Fruit fly (Drosophila melanogaster) whole organism, embryonic: ENCODE data around the gene upSET.

Experiments used
- Atf6 ChIP-seq: fragments of 200-800 bp; sonication (Bioruptor generic); IDR thresholded peaks from 2 replicates; pipeline ENCODE4 v1.3.6; 2022; ENCODE audit warnings: missing biosample characterization, missing genetic modification characterization
- CG11085 ChIP-seq: fragments of 200-800 bp; sonication (Bioruptor generic); IDR thresholded peaks from 2 replicates; pipeline ENCODE4 v1.3.6; 2022; ENCODE audit warnings: missing biosample characterization, missing genetic modification characterization
- CG13296 ChIP-seq: fragments of 200-800 bp; sonication (Bioruptor generic); optimal IDR thresholded peaks from 3 replicates; lab custom pipeline; 2018; ENCODE audit warnings: missing biosample characterization, mild to moderate bottlenecking, missing genetic modification characterization
- CG17802 ChIP-seq: fragments of 200-800 bp; sonication (Bioruptor generic); optimal IDR thresholded peaks from 2 replicates; lab custom pipeline; 2018; ENCODE audit warnings: missing biosample characterization, mild to moderate bottlenecking, missing genetic modification characterization, moderate library complexity
- CG34376 ChIP-seq: fragments of 200-800 bp; sonication (Bioruptor generic); optimal IDR thresholded peaks from 2 replicates; lab custom pipeline; 2018; ENCODE audit warnings: missing biosample characterization, mild to moderate bottlenecking, missing genetic modification characterization
- Dref ChIP-seq: fragments of 200-800 bp; sonication (Bioruptor generic); IDR thresholded peaks from 2 replicates; pipeline ENCODE4 v1.3.6; 2022; ENCODE audit warnings: missing biosample characterization, missing genetic modification characterization
- Hr39 ChIP-seq: fragments of >200 bp; optimal IDR thresholded peaks from 2 replicates; lab custom pipeline; 2017
- abd-A ChIP-seq: fragments of 200-800 bp; sonication (Bioruptor generic); optimal IDR thresholded peaks from 3 replicates; lab custom pipeline; 2019; ENCODE audit warnings: missing biosample characterization, mild to moderate bottlenecking, missing genetic modification characterization, moderate library complexity
- al ChIP-seq: fragments of 200-800 bp; sonication (Bioruptor generic); IDR thresholded peaks from 2 replicates; pipeline ENCODE4 v1.3.6; 2022; ENCODE audit warnings: missing biosample characterization, missing genetic modification characterization
- dati ChIP-seq: fragments of 200-800 bp; sonication (Bioruptor generic); IDR thresholded peaks from 2 replicates; pipeline ENCODE4 v1.3.6; 2022; ENCODE audit warnings: missing biosample characterization, missing genetic modification characterization
- emc ChIP-seq: fragments of 200-800 bp; sonication (Bioruptor generic); optimal IDR thresholded peaks from 2 replicates; lab custom pipeline; 2016; ENCODE audit warnings: missing biosample characterization, missing genetic modification characterization
- repo ChIP-seq: fragments of 200-800 bp; sonication (Bioruptor generic); optimal IDR thresholded peaks from 2 replicates; lab custom pipeline; 2016; ENCODE audit warnings: missing biosample characterization, missing genetic modification characterization
- sima ChIP-seq: fragments of 200-800 bp; sonication (Bioruptor generic); optimal IDR thresholded peaks from 2 replicates; lab custom pipeline; 2016; ENCODE audit warnings: missing biosample characterization, missing genetic modification characterization

DNA sequence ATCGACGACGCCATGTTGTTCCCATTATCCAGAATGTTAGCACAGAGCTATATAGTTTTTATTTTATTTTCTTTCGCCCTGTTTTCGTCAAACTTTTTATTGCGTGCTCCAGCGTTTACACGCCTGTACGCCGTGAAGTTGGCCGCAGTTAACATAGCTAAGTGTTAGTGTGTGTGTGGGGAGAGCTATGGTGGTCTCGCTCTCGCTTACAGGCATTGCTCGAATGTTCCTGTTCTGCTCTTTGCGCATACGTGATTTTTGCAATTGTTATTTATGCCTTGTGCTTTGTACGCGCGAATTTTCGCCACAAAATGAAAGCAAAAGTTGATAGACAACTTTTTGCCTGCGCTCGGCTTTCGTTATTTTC, 2.1 kb downstream of the upSET start:
- TF ChIP-seq dati (GFP tag; lab: Robert Waterston, UW) (no peak), Dref (GFP tag; lab: Robert Waterston, UW) (no peak), abd-A (peak; percentile 82), al (GFP tag; lab: Robert Waterston, UW) (no peak), Hr39 (lab: Kevin White, UChicago) (no peak), CG13296 (GFP tag; lab: Kevin White, UChicago) (peak; percentile 29), CG11085 (no peak), CG17802 (tag; lab: Kevin White, UChicago) (no peak), CG34376 (peak; percentile 60), sima (no peak), Atf6 (GFP tag; lab: Robert Waterston, UW) (no peak), emc (GFP tag; lab: Kevin White, UChicago) (no peak), repo (GFP tag; lab: Kevin White, UChicago) (no peak)
